Worm (Caenorhabditis elegans): ENCODE results near the gene C49G7.7.

The C49G7.7 gene

DNA sequence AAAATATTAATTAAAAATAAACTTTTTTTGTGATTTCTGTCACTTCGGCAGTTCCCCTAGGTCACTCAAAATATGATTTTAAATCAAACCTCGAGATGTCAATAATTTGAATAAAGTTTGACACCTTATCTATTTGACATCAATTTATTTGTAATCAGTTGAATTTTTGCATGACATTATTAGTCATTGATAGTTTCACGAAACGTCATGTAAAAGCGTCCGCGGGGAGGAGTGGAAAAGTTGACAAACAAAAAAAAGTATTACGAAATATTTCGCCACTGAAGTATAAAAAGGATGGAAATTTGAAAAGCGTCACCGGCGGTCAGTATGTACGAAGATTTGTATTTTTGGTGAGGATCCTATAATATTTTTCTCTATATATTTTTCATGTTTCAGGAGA is 9.5 kb upstream of the C49G7.7 start, which contains the start of gene K09D9.1:
TSS of gene K09D9.1 (plus strand) at position 271 of the 400 bp plus-strand sequence.
- no peak for TF ChIP-seq sdc-2 (tag; optimal IDR thresholded peaks at IDR 0.05)
- no peak for TF ChIP-seq pax-1 (tag; optimal IDR thresholded peaks at IDR 0.05)
- no peak for TF ChIP-seq ceh-24 (tag; optimal IDR thresholded peaks at IDR 0.05)
- TF ChIP-seq K02D7.2 (tag; optimal IDR thresholded peaks at IDR 0.05) = no peak

- no peak for TF ChIP-seq eyg-1 (tag; optimal IDR thresholded peaks at IDR 0.05)
- peak; percentile 31 for TF ChIP-seq ceh-31 (tag; optimal IDR thresholded peaks at IDR 0.05)
- TF ChIP-seq unc-42 (tag; optimal IDR thresholded peaks at IDR 0.05) = peak; percentile 3
- peak; percentile 60 for TF ChIP-seq ref-2 (tag; optimal IDR thresholded peaks at IDR 0.05)
- TF ChIP-seq nfya-1 (tag; optimal IDR thresholded peaks at IDR 0.05) = peak; percentile 49
Observed at ce11 chrV:4029627-4030026, 4.6 kb upstream of the C49G7.7 start.

DNA sequence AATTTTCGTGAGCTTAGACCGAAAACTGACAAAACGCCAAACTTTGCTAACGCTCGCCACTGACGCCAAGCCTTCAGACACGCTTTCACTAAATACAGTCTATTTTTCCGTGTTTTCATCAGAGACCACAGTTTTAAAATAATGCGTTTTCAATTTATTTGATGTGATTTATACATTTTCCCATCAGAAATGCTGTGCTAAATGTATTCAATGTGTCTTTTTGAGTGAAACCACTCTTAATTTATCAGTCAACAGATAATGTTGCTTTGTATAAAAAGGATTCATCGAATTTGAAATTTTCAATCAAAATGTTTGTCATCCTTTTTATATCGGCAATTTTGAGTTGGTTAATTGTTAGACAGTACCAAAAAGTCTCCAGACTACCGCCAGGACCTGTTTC is 3.0 kb upstream of the C49G7.7 start, which contains the start of gene cyp-35A4:
TSS of gene cyp-35A4 (plus strand) at position 301 of the 400 bp plus-strand sequence.
- TF ChIP-seq mec-3 (tag; optimal IDR thresholded peaks at IDR 0.05; ENCODE audit: borderline replicate concordance) (no peak), npax-4 (tag; optimal IDR thresholded peaks at IDR 0.05) (no peak), ref-2 (tag; optimal IDR thresholded peaks at IDR 0.05) (no peak), K09A11.1 (tag; optimal IDR thresholded peaks at IDR 0.05; ENCODE audit: insufficient read depth) (no peak), sdc-2 (tag; optimal IDR thresholded peaks at IDR 0.05) (no peak), C08G9.2 (tag; optimal IDR thresholded peaks at IDR 0.05) (no peak), odd-2 (tag; optimal IDR thresholded peaks at IDR 0.05) (no peak), unc-55 (GFP tag; optimal IDR thresholded peaks at IDR 0.05) (no peak), K02D7.2 (tag; optimal IDR thresholded peaks at IDR 0.05) (no peak), tbx-7 (tag; optimal IDR thresholded peaks at IDR 0.05) (no peak), ceh-19 (GFP tag; optimal IDR thresholded peaks at IDR 0.05) (no peak), pat-9 (tag; optimal IDR thresholded peaks at IDR 0.05) (no peak), hlh-30 (tag; optimal IDR thresholded peaks at IDR 0.05; ENCODE audit: insufficient read depth) (no peak), elt-2 (tag; optimal IDR thresholded peaks at IDR 0.05) (no peak), sox-2 (GFP tag; IDR thresholded peaks at IDR 0.05) (no peak), ceh-48 (tag; optimal IDR thresholded peaks at IDR 0.05) (no peak), lim-6 (tag; optimal IDR thresholded peaks at IDR 0.05) (no peak), pros-1 (tag; optimal IDR thresholded peaks at IDR 0.05) (no peak), ztf-16 (tag; optimal IDR thresholded peaks at IDR 0.05) (no peak)

DNA sequence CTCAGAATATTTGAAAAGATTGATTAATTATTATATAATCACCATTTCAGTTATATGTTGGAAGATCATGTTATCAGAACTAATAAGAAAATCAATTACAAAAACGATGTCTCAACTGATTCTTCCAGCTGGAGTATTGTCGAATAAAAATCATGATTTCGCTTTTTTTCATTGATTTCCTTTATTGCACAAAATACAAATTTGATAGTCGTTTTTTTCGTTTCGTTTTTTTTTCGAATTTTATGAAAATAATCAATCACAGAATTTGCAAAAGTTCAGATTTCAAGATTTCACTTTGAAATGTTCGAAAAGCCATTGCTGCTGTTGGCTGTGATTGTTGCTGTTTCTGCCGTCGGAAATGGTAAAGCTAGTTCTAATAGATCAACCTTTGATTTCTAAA is 1.5 kb downstream of the C49G7.7 start, which contains the start of gene C49G7.13:
TSS of gene C49G7.13 (plus strand) at position 301 of the 400 bp plus-strand sequence.
- TF ChIP-seq unc-3 (GFP tag; conservative IDR thresholded peaks at IDR 0.05) = no peak
- no peak for TF ChIP-seq unc-3 (tag; optimal IDR thresholded peaks at IDR 0.05)
- no peak for TF ChIP-seq lin-11 (tag; optimal IDR thresholded peaks at IDR 0.05)
- no peak for TF ChIP-seq gmeb-2 (tag; optimal IDR thresholded peaks at IDR 0.05)
- no peak for TF ChIP-seq syd-9 (tag; optimal IDR thresholded peaks at IDR 0.05)
- TF ChIP-seq hlh-30 (tag; optimal IDR thresholded peaks at IDR 0.05; ENCODE audit: insufficient read depth) = no peak
- TF ChIP-seq ceh-14 (tag; optimal IDR thresholded peaks at IDR 0.05) = no peak
- no peak for TF ChIP-seq lim-6 (tag; optimal IDR thresholded peaks at IDR 0.05)
- no peak for TF ChIP-seq eyg-1 (tag; optimal IDR thresholded peaks at IDR 0.05)
- TF ChIP-seq hlh-6 (tag; optimal IDR thresholded peaks at IDR 0.05) = no peak
- TF ChIP-seq K09A11.1 (tag; optimal IDR thresholded peaks at IDR 0.05; ENCODE audit: insufficient read depth) = no peak
- no peak for TF ChIP-seq ceh-45 (GFP tag; IDR thresholded peaks at IDR 0.05)
- TF ChIP-seq pat-9 (tag; optimal IDR thresholded peaks at IDR 0.05) = no peak
- no peak for TF ChIP-seq unc-86 (tag; optimal IDR thresholded peaks at IDR 0.05)
- no peak for TF ChIP-seq pax-1 (tag; optimal IDR thresholded peaks at IDR 0.05)
- TF ChIP-seq nfya-1 (tag; optimal IDR thresholded peaks at IDR 0.05) = no peak
- no peak for TF ChIP-seq sox-4 (tag; optimal IDR thresholded peaks at IDR 0.05)
- TF ChIP-seq ceh-9 (tag; optimal IDR thresholded peaks at IDR 0.05) = no peak
- no peak for TF ChIP-seq npax-4 (tag; optimal IDR thresholded peaks at IDR 0.05)

Measured in whole organism, late embryonic.